Worm (Caenorhabditis elegans) whole organism, L2 larva: ENCODE measurements around the gene B0336.7.

ENCODE experiments used
- F13H6.1 ChIP-seq: sonication (generic microtip); optimal IDR thresholded peaks from 2 replicates; lab custom pipeline; 2016; ENCODE audit warnings: missing genetic modification characterization, missing compliant biosample characterization
- R02D3.7 ChIP-seq: fragments of 150-350 bp; optimal IDR thresholded peaks from 2 replicates; lab custom pipeline; 2014; ENCODE audit warnings: missing biosample characterization, missing genetic modification characterization
- blmp-1 ChIP-seq: sonication (generic microtip); optimal IDR thresholded peaks from 2 replicates; lab custom pipeline; 2017; ENCODE audit warnings: missing genetic modification characterization, mild to moderate bottlenecking, missing compliant biosample characterization, antibody characterized with exemption, moderate library complexity; ENCODE audit not compliant: insufficient read depth
- dmd-4 ChIP-seq: sonication (generic microtip); optimal IDR thresholded peaks from 2 replicates; lab custom pipeline; 2017; ENCODE audit warnings: missing biosample characterization, missing genetic modification characterization
- elt-1 ChIP-seq: fragments of 150-350 bp; optimal IDR thresholded peaks from 2 replicates; lab custom pipeline; 2014; ENCODE audit warnings: missing biosample characterization, missing genetic modification characterization
- elt-3 ChIP-seq: sonication (generic microtip); optimal IDR thresholded peaks from 2 replicates; lab custom pipeline; 2017; ENCODE audit warnings: missing biosample characterization, missing genetic modification characterization
- fos-1 ChIP-seq: fragments of 150-350 bp; optimal IDR thresholded peaks from 2 replicates; lab custom pipeline; 2014; ENCODE audit warnings: missing biosample characterization, missing genetic modification characterization
- lin-39 ChIP-seq: fragments of 150-350 bp; optimal IDR thresholded peaks from 2 replicates; lab custom pipeline; 2014; ENCODE audit warnings: missing biosample characterization, missing genetic modification reagents, missing genetic modification characterization
- nhr-129 ChIP-seq: fragments of 150-350 bp; optimal IDR thresholded peaks from 2 replicates; lab custom pipeline; 2014; ENCODE audit warnings: missing biosample characterization, missing genetic modification characterization
- nhr-23 ChIP-seq: fragments of 150-350 bp; optimal IDR thresholded peaks from 2 replicates; lab custom pipeline; 2014; ENCODE audit warnings: missing biosample characterization, missing genetic modification reagents, missing genetic modification characterization
- nhr-25 ChIP-seq: fragments of 150-350 bp; sonication (generic microtip); optimal IDR thresholded peaks from 3 replicates; lab custom pipeline; 2014; ENCODE audit warnings: missing biosample characterization, missing genetic modification characterization
- zag-1 ChIP-seq: fragments of 150-350 bp; optimal IDR thresholded peaks from 2 replicates; lab custom pipeline; 2014; ENCODE audit warnings: missing biosample characterization, missing genetic modification characterization

DNA sequence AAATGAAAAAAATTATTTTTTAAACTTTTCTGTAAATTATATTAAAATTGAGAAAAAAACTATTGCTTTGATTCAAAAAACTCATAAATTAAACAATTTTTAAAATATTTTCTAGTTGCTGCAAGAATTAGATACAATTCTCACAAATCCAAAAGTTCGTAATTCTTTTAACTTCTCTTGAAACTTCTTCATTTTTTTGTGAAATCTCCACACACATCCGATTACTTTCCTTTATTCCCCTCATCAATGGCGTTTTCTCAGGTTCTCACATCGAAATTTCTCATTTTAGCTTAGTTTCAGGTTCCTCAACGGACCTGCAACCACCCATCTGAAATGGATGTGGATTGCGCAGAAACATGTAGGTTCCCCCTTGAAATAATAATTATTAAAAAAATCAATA is 25.4 kb upstream of the B0336.7 start, which contains the start of gene wrm-1:
- TF ChIP-seq dmd-4 (tag; lab: Kevin White, UChicago) (no peak), elt-3 (no peak), nhr-23 (tag; lab: Kevin White, UChicago) (no peak), nhr-25 (no peak), fos-1 (no peak), zag-1 (tag; lab: Kevin White, UChicago) (no peak), nhr-129 (no peak), elt-1 (tag; lab: Kevin White, UChicago) (no peak), R02D3.7 (tag; lab: Kevin White, UChicago) (no peak), blmp-1 (tag; lab: Kevin White, UChicago) (no peak), lin-39 (tag; lab: Kevin White, UChicago) (no peak), F13H6.1 (tag; lab: Kevin White, UChicago) (no peak)
